Fruit fly (Drosophila melanogaster): ENCODE measurements around the gene Gprk2.

Gene Gprk2

DNA sequence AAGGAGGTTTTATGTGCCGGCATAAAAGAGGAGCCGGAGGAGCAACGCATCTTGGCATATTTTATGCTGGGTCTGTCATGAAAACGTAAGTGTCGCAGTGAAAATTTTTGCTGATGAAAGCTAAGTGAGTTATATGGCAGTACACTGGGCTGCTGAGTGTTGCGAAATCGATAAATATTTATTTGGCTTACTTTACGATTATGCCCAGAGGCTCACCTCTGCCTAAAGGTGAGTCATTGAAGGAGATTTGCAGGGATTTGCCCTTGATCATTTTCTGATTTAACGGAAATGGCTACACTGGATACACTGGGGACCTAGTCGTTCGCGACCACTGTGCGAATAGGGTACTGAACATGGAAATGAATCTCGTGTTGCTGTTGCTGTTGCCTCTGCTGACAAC, 34.9 kb downstream of the Gprk2 start (continued):
- TF ChIP-seq CG9139 (GFP tag; optimal IDR thresholded peaks at IDR 0.05): no peak
- no peak for TF ChIP-seq esn (GFP tag; optimal IDR thresholded peaks at IDR 0.05)
- TF ChIP-seq CG11762 (GFP tag; optimal IDR thresholded peaks at IDR 0.05; ENCODE audit: insufficient read depth): no peak
- no peak for TF ChIP-seq CG3032 (tag; optimal IDR thresholded peaks at IDR 0.05)
- no peak for TF ChIP-seq CG8632 (GFP tag; optimal IDR thresholded peaks at IDR 0.05)
- peak; percentile 14; the same call in 1 of the 2 replicates for TF ChIP-seq CG11294 (GFP tag; IDR thresholded peaks at IDR 0.05)
- no peak for TF ChIP-seq CG8319 (GFP tag; optimal IDR thresholded peaks at IDR 0.05)
- peak; percentile 22 for TF ChIP-seq net (GFP tag; optimal IDR thresholded peaks at IDR 0.05)
- TF ChIP-seq ss (GFP tag; optimal IDR thresholded peaks at IDR 0.05): no peak
- peak; percentile 50 for TF ChIP-seq Eip78C (GFP tag)
- TF ChIP-seq Blimp-1 (GFP tag; optimal IDR thresholded peaks at IDR 0.05): no peak

dm6 chr3R:31440561-31440960, 35.5 kb downstream of the Gprk2 start:
- TF ChIP-seq Eip78C (GFP tag) (no peak), net (GFP tag; optimal IDR thresholded peaks at IDR 0.05) (no peak), Ets21C (GFP tag; optimal IDR thresholded peaks at IDR 0.05) (no peak)

DNA sequence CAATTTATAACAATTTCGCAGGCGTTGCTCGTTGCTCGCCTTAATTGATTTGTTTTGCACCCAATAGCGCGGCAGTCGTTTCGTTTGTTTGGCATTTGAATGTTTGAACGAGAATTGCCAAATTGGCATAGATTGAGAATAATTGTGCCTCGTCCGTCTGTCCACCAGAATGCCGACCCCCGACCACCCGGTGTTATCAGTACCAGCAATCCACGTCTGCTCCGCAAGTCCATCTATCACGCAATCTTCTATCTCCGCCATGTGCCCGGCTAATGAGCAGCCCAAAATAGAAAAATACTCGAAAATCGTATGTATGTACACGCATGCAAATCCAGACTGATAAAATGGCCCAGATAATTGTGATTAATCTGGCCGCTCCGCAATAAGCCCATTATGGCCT, 38.0 kb downstream of the Gprk2 start:
- TF ChIP-seq CG6276 (GFP tag; optimal IDR thresholded peaks at IDR 0.05): no peak
- TF ChIP-seq cyc (GFP tag; optimal IDR thresholded peaks at IDR 0.05): no peak
- TF ChIP-seq svp (GFP tag): peak; percentile 73
- no peak for TF ChIP-seq dac (GFP tag; optimal IDR thresholded peaks at IDR 0.05)

DNA sequence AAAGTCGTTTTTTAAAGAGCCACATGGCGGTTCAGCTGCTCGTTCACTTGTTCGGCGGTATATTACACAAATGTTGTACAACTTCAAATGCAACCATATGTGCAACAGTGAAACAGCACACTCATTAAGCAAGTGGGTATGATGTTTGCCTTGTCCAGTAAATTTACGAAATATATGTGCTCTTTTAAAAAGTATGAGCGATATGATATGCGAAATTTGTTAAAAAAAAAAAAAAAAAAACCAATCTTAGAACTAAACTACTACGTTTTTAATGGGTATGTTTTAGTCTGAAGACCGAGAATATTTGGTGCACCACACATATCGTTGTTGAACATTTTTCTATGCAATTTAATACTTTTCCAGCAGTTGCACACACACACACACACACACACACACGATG, 38.4 kb downstream of the Gprk2 start:
- TF ChIP-seq CG34406 (GFP tag; optimal IDR thresholded peaks at IDR 0.05): no peak
- TF ChIP-seq spab (GFP tag; optimal IDR thresholded peaks at IDR 0.05): no peak
- peak; percentile 33 for TF ChIP-seq svp (GFP tag)
- no peak for TF ChIP-seq fd59A (GFP tag; optimal IDR thresholded peaks at IDR 0.05)
- peak in 1 of 2 experiments; percentile 54 for TF ChIP-seq salr (GFP tag; optimal IDR thresholded peaks at IDR 0.05)
- TF ChIP-seq Eip75B (GFP tag; optimal IDR thresholded peaks at IDR 0.05): peak; percentile 28
- no peak for TF ChIP-seq Sox14 (GFP tag; optimal IDR thresholded peaks at IDR 0.05)
- TF ChIP-seq CG4318 (GFP tag; optimal IDR thresholded peaks at IDR 0.05): peak; percentile 50
- TF ChIP-seq CG9139 (GFP tag; optimal IDR thresholded peaks at IDR 0.05): no peak
- TF ChIP-seq acj6 (GFP tag; optimal IDR thresholded peaks at IDR 0.05): peak; percentile 47
- TF ChIP-seq Eip93F (GFP tag; optimal IDR thresholded peaks at IDR 0.05): no peak
- peak; percentile 89 for TF ChIP-seq eg (GFP tag; IDR thresholded peaks at IDR 0.05)
- TF ChIP-seq fd85E (GFP tag; optimal IDR thresholded peaks at IDR 0.05): no peak
- TF ChIP-seq CG10631 (GFP tag; optimal IDR thresholded peaks at IDR 0.05): peak; percentile 23
- peak; percentile 79 for TF ChIP-seq pdm3 (GFP tag; optimal IDR thresholded peaks at IDR 0.05)
- TF ChIP-seq Hr38 (GFP tag; optimal IDR thresholded peaks at IDR 0.05): peak; percentile 12
- TF ChIP-seq Ets21C (GFP tag; optimal IDR thresholded peaks at IDR 0.05): no peak
- no peak for TF ChIP-seq CG3032 (tag; optimal IDR thresholded peaks at IDR 0.05)
- no peak for TF ChIP-seq dac (GFP tag; optimal IDR thresholded peaks at IDR 0.05)
- peak; percentile 81 for TF ChIP-seq CG8119 (GFP tag; IDR thresholded peaks at IDR 0.05)
- no peak for TF ChIP-seq CG7368 (GFP tag; optimal IDR thresholded peaks at IDR 0.05)
- no peak for TF ChIP-seq CG11902 (GFP tag; optimal IDR thresholded peaks at IDR 0.05)
- no peak for TF ChIP-seq dsx (GFP tag; optimal IDR thresholded peaks at IDR 0.05; ENCODE audit: poor library complexity, severe bottlenecking)
- TF ChIP-seq Hr39 (GFP tag; optimal IDR thresholded peaks at IDR 0.05): peak; percentile 54
- no peak for TF ChIP-seq Blimp-1 (GFP tag; optimal IDR thresholded peaks at IDR 0.05)
- TF ChIP-seq CG15336 (GFP tag; IDR thresholded peaks at IDR 0.05): peak; percentile 91
- TF ChIP-seq CG6276 (GFP tag; optimal IDR thresholded peaks at IDR 0.05): peak; percentile 71
- TF ChIP-seq CG11294 (GFP tag; IDR thresholded peaks at IDR 0.05): peak; percentile 73
- peak; percentile 41 for TF ChIP-seq achi (GFP tag; optimal IDR thresholded peaks at IDR 0.05)
- no peak for TF ChIP-seq Smox (GFP tag; optimal IDR thresholded peaks at IDR 0.05)
- TF ChIP-seq lz (GFP tag; optimal IDR thresholded peaks at IDR 0.05): peak; percentile 12
- TF ChIP-seq CG3919 (GFP tag; optimal IDR thresholded peaks at IDR 0.05): peak; percentile 39
- peak; percentile 67 for TF ChIP-seq OdsH (GFP tag; optimal IDR thresholded peaks at IDR 0.05)
- no peak for TF ChIP-seq CG11762 (GFP tag; optimal IDR thresholded peaks at IDR 0.05; ENCODE audit: insufficient read depth)
- TF ChIP-seq Eip78C (GFP tag): peak; percentile 87
- no peak for TF ChIP-seq CG8319 (GFP tag; optimal IDR thresholded peaks at IDR 0.05)
- no peak for TF ChIP-seq CG6854 (GFP tag; optimal IDR thresholded peaks at IDR 0.05)
- TF ChIP-seq CG32006 (GFP tag; optimal IDR thresholded peaks at IDR 0.05): peak; percentile 71
- TF ChIP-seq esn (GFP tag; optimal IDR thresholded peaks at IDR 0.05): no peak
- no peak for TF ChIP-seq CG16779 (tag; optimal IDR thresholded peaks at IDR 0.05)
- no peak for TF ChIP-seq CG31627 (GFP tag; optimal IDR thresholded peaks at IDR 0.05)

Measured in whole organism, prepupa.